In the genomic region with DNA sequence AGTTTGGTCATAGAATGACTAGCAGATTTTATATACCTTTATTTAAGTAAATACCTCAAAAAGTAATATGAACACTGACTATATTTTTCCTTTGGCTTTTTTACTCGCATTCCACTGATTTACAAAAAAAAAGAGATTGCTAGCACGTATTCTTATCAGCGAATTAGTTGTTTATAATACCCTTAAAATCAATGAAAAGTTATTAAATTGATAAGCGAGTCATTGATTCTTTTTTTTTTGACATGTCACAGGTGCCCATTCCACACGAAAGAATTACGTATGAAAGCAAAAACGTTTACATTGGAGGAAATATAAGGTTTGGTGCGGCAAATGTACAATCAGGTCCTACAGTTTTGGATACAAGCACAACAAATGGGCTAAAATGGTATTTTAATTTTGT, we compare ENCODE assay signal across 5 worm cellular contexts.
A peak's percentile ranks its signal among the peaks of the same experiment; 100 is the strongest.
TF ChIP-seq lines count a peak whose summit lies in the region.

TSS of gene btb-17 (plus strand) at position 213 of the 400 bp plus-strand sequence.

TF ChIP-seq in whole organism, L1 larva, 84 proteins besides CTCF, POLR2A, EP300 and RAD21:
- TF ChIP-seq unc-98 (GFP tag; IDR thresholded peaks at IDR 0.05; lab: Robert Waterston, UW): no peak
- no peak for TF ChIP-seq nhr-20 (tag; optimal IDR thresholded peaks at IDR 0.05; lab: Kevin White, UChicago)
- TF ChIP-seq ceh-88 (GFP tag; IDR thresholded peaks at IDR 0.05; lab: Robert Waterston, UW): no peak
- TF ChIP-seq lin-35 (GFP tag; optimal IDR thresholded peaks at IDR 0.05; lab: Kevin White, UChicago): peak in 1 of 2 experiments; percentile 27
- TF ChIP-seq sup-37 (GFP tag; optimal IDR thresholded peaks at IDR 0.05; lab: Kevin White, UChicago): no peak
- TF ChIP-seq nhr-77 (tag; optimal IDR thresholded peaks at IDR 0.05; lab: Kevin White, UChicago): no peak
- no peak for TF ChIP-seq aha-1 (tag; optimal IDR thresholded peaks at IDR 0.05; lab: Kevin White, UChicago)
- TF ChIP-seq elt-3 (tag; optimal IDR thresholded peaks at IDR 0.05; lab: Kevin White, UChicago): no peak
- no peak for TF ChIP-seq isw-1 (GFP tag; IDR thresholded peaks at IDR 0.05; lab: Robert Waterston, UW)
- TF ChIP-seq grh-1 (GFP tag; IDR thresholded peaks at IDR 0.05; lab: Robert Waterston, UW): no peak
- TF ChIP-seq efl-1 (optimal IDR thresholded peaks at IDR 0.05; lab: Kevin White, UChicago): no peak
- TF ChIP-seq efl-1 (GFP tag; optimal IDR thresholded peaks at IDR 0.05 in 1 of 2; lab: Kevin White, UChicago): no peak
- no peak for TF ChIP-seq ceh-82 (tag; optimal IDR thresholded peaks at IDR 0.05; lab: Kevin White, UChicago)
- TF ChIP-seq pag-3 (tag; optimal IDR thresholded peaks at IDR 0.05; lab: Kevin White, UChicago; ENCODE audit: borderline replicate concordance, insufficient read depth): no peak
- no peak for TF ChIP-seq nhr-76 (tag; optimal IDR thresholded peaks at IDR 0.05; lab: Kevin White, UChicago)
- peak; percentile 73 for TF ChIP-seq elt-2 (tag; optimal IDR thresholded peaks at IDR 0.05; lab: Kevin White, UChicago)
- TF ChIP-seq fkh-8 (tag; optimal IDR thresholded peaks at IDR 0.05; lab: Kevin White, UChicago): no peak
- TF ChIP-seq mdl-1 (tag; optimal IDR thresholded peaks at IDR 0.05; lab: Kevin White, UChicago): no peak

TF ChIP-seq in whole organism, L2 larva, 48 proteins besides CTCF, POLR2A, EP300 and RAD21:
- TF ChIP-seq lin-39 (tag; optimal IDR thresholded peaks at IDR 0.05; lab: Kevin White, UChicago): no peak
- TF ChIP-seq fos-1 (tag; optimal IDR thresholded peaks at IDR 0.05; lab: Kevin White, UChicago): peak; percentile 58
- peak; percentile 9 for TF ChIP-seq gmeb-1 (tag; optimal IDR thresholded peaks at IDR 0.05; lab: Kevin White, UChicago)

TF ChIP-seq in whole organism, L3 larva, 47 proteins besides CTCF, POLR2A, EP300 and RAD21:
- no peak for TF ChIP-seq nhr-11 (tag; optimal IDR thresholded peaks at IDR 0.05; lab: Kevin White, UChicago)
- no peak for TF ChIP-seq egl-5 (tag; optimal IDR thresholded peaks at IDR 0.05; lab: Kevin White, UChicago)
- peak; percentile 55 for TF ChIP-seq pqm-1 (tag; optimal IDR thresholded peaks at IDR 0.05; lab: Kevin White, UChicago)
- no peak for TF ChIP-seq fkh-10 (GFP tag; optimal IDR thresholded peaks at IDR 0.05; lab: Kevin White, UChicago)
- TF ChIP-seq nhr-43 (tag; optimal IDR thresholded peaks at IDR 0.05; lab: Kevin White, UChicago; ENCODE audit: poor library complexity, severe bottlenecking): no peak
- TF ChIP-seq elt-2 (tag; optimal IDR thresholded peaks at IDR 0.05; lab: Kevin White, UChicago): peak; percentile 77
- TF ChIP-seq ceh-82 (tag; optimal IDR thresholded peaks at IDR 0.05; lab: Kevin White, UChicago): no peak

TF ChIP-seq in whole organism, L4 larva, 104 proteins besides CTCF, POLR2A, EP300 and RAD21:
- TF ChIP-seq mep-1 (tag; optimal IDR thresholded peaks at IDR 0.05; lab: Kevin White, UChicago) (no peak), tra-1 (GFP tag; IDR thresholded peaks at IDR 0.05; lab: Robert Waterston, UW) (no peak), pqm-1 (tag; optimal IDR thresholded peaks at IDR 0.05; lab: Kevin White, UChicago) (peak; percentile 54), ctbp-1 (GFP tag; IDR thresholded peaks at IDR 0.05; lab: Robert Waterston, UW) (no peak), nhr-11 (tag; optimal IDR thresholded peaks at IDR 0.05; lab: Kevin White, UChicago) (no peak), hlh-11 (tag; optimal IDR thresholded peaks at IDR 0.05; lab: Kevin White, UChicago) (peak; percentile 24), nhr-77 (tag; optimal IDR thresholded peaks at IDR 0.05; lab: Kevin White, UChicago) (no peak), jun-1 (tag; optimal IDR thresholded peaks at IDR 0.05; lab: Kevin White, UChicago) (no peak), nhr-41 (GFP tag; IDR thresholded peaks at IDR 0.05; lab: Robert Waterston, UW) (no peak), nhr-28 (tag; optimal IDR thresholded peaks at IDR 0.05; lab: Kevin White, UChicago) (peak; percentile 52), ceh-28 (tag; optimal IDR thresholded peaks at IDR 0.05; lab: Kevin White, UChicago) (no peak), dmd-6 (GFP tag; IDR thresholded peaks at IDR 0.05; lab: Robert Waterston, UW) (peak; percentile 62), madf-9 (GFP tag; conservative IDR thresholded peaks at IDR 0.05; lab: Robert Waterston, UW) (no peak), tag-97 (GFP tag; IDR thresholded peaks at IDR 0.05; lab: Robert Waterston, UW) (no peak), rbr-2 (tag; optimal IDR thresholded peaks at IDR 0.05; lab: Kevin White, UChicago) (no peak), madf-5 (GFP tag; IDR thresholded peaks at IDR 0.05; lab: Robert Waterston, UW) (no peak), dmd-8 (GFP tag; IDR thresholded peaks at IDR 0.05; lab: Robert Waterston, UW) (no peak), daf-16 (GFP tag; optimal IDR thresholded peaks at IDR 0.05; lab: Kevin White, UChicago) (no peak), daf-16 (tag; optimal IDR thresholded peaks at IDR 0.05; lab: Kevin White, UChicago) (peak; percentile 92), zip-11 (GFP tag; IDR thresholded peaks at IDR 0.05; lab: Robert Waterston, UW) (no peak), T20F7.1 (GFP tag; optimal IDR thresholded peaks at IDR 0.05; lab: Kevin White, UChicago) (no peak), php-3 (GFP tag; IDR thresholded peaks at IDR 0.05; lab: Robert Waterston, UW) (0 out of 2 replicates have a peak, but pooled peaks have one; percentile 59)

TF ChIP-seq in whole organism, young adult, 124 proteins besides CTCF, POLR2A, EP300 and RAD21:
- TF ChIP-seq tbx-9 (tag; optimal IDR thresholded peaks at IDR 0.05; lab: Kevin White, UChicago; ENCODE audit: borderline replicate concordance) (no peak), nhr-80 (tag; optimal IDR thresholded peaks at IDR 0.05; lab: Kevin White, UChicago) (peak; percentile 35), sptf-2 (GFP tag; optimal IDR thresholded peaks at IDR 0.05; lab: Kevin White, UChicago) (no peak)
